Fruit fly (Drosophila melanogaster) whole organism, prepupa: ENCODE measurements around the gene CG13293.
A peak's percentile ranks its signal among the peaks of the same experiment; 100 is the strongest.

Source experiments
- Blimp-1 ChIP-seq: fragments of 200-800 bp; sonication (Bioruptor generic); optimal IDR thresholded peaks from 3 replicates; lab custom pipeline; 2017; ENCODE audit warnings: missing biosample characterization, missing genetic modification characterization, mild to moderate bottlenecking, moderate library complexity, missing genetic modification reagents
- CG10631 ChIP-seq: fragments of 200-800 bp; sonication (Bioruptor generic); optimal IDR thresholded peaks from 2 replicates; lab custom pipeline; 2016; ENCODE audit warnings: missing biosample characterization, missing genetic modification characterization
- CG11294 ChIP-seq: fragments of 200-800 bp; sonication (Bioruptor generic); IDR thresholded peaks from 2 replicates; pipeline ENCODE4 v1.3.6; 2022; ENCODE audit warnings: missing biosample characterization, missing genetic modification characterization
- CG11762 ChIP-seq: fragments of 200-800 bp; sonication (Bioruptor generic); optimal IDR thresholded peaks from 3 replicates; lab custom pipeline; 2016; ENCODE audit warnings: missing biosample characterization, missing genetic modification characterization; ENCODE audit not compliant: insufficient read depth
- CG16779 ChIP-seq: fragments of 200-800 bp; sonication (Bioruptor generic); optimal IDR thresholded peaks from 3 replicates; lab custom pipeline; 2017; ENCODE audit warnings: missing biosample characterization, mild to moderate bottlenecking, missing genetic modification characterization
- CG3032 ChIP-seq: fragments of 200-800 bp; optimal IDR thresholded peaks from 2 replicates; lab custom pipeline; 2019; ENCODE audit warnings: missing biosample characterization, mild to moderate bottlenecking, missing genetic modification characterization, moderate library complexity
- CG32006 ChIP-seq: fragments of 200-800 bp; sonication (Bioruptor generic); optimal IDR thresholded peaks from 3 replicates; lab custom pipeline; 2017; ENCODE audit warnings: missing biosample characterization, mild to moderate bottlenecking, missing genetic modification characterization
- CG34406 ChIP-seq: fragments of 200-800 bp; sonication (Bioruptor generic); optimal IDR thresholded peaks from 3 replicates; lab custom pipeline; 2016; ENCODE audit warnings: missing biosample characterization, missing genetic modification characterization
- CG3919 ChIP-seq: fragments of 200-800 bp; sonication (Bioruptor generic); optimal IDR thresholded peaks from 3 replicates; lab custom pipeline; 2016; ENCODE audit warnings: missing biosample characterization, missing genetic modification characterization
- CG4318 ChIP-seq: fragments of 200-800 bp; sonication (Bioruptor generic); optimal IDR thresholded peaks from 3 replicates; lab custom pipeline; 2017; ENCODE audit warnings: missing biosample characterization, mild to moderate bottlenecking, missing genetic modification characterization
- CG6163 ChIP-seq: fragments of 200-800 bp; sonication (Bioruptor generic); IDR thresholded peaks from 3 replicates; pipeline ENCODE4 v1.3.6; 2022; ENCODE audit warnings: missing biosample characterization, missing genetic modification characterization
- CG6276 ChIP-seq: fragments of 200-800 bp; sonication (Bioruptor generic); optimal IDR thresholded peaks from 2 replicates; lab custom pipeline; 2017; ENCODE audit warnings: missing biosample characterization, mild to moderate bottlenecking, missing genetic modification characterization
- CG6792 ChIP-seq: fragments of 200-800 bp; sonication (Bioruptor generic); optimal IDR thresholded peaks from 3 replicates; lab custom pipeline; 2016; ENCODE audit warnings: missing biosample characterization, missing genetic modification characterization
- CG6854 ChIP-seq: fragments of 200-800 bp; sonication (Bioruptor generic); optimal IDR thresholded peaks from 2 replicates; lab custom pipeline; 2017; ENCODE audit warnings: missing biosample characterization, mild to moderate bottlenecking, missing genetic modification characterization
- CG7368 ChIP-seq: fragments of 200-800 bp; sonication (Bioruptor generic); optimal IDR thresholded peaks from 3 replicates; lab custom pipeline; 2016; ENCODE audit warnings: missing biosample characterization, missing genetic modification characterization
- CG8119 ChIP-seq: fragments of 200-800 bp; sonication (Bioruptor generic); IDR thresholded peaks from 3 replicates; pipeline ENCODE4 v1.3.6; 2022; ENCODE audit warnings: missing biosample characterization, missing genetic modification characterization
- CG8319 ChIP-seq: fragments of 200-800 bp; sonication (Bioruptor generic); optimal IDR thresholded peaks from 3 replicates; lab custom pipeline; 2016; ENCODE audit warnings: missing biosample characterization, missing genetic modification characterization
- CG8632 ChIP-seq: fragments of 200-800 bp; sonication (Bioruptor generic); optimal IDR thresholded peaks from 3 replicates; lab custom pipeline; 2016; ENCODE audit warnings: missing biosample characterization, missing genetic modification characterization
- Eip78C ChIP-seq: fragments of 200-800 bp; sonication (Bioruptor generic); peaks from one replicate; lab custom pipeline; 2016; ENCODE audit warnings: missing biosample characterization, missing genetic modification characterization
- Eip93F ChIP-seq: fragments of 200-800 bp; sonication (Bioruptor generic); optimal IDR thresholded peaks from 2 replicates; lab custom pipeline; 2016; ENCODE audit warnings: missing biosample characterization, mild to moderate bottlenecking, missing genetic modification characterization
- Ets21C ChIP-seq: fragments of 200-800 bp; sonication (Bioruptor generic); optimal IDR thresholded peaks from 3 replicates; lab custom pipeline; 2016; ENCODE audit warnings: missing biosample characterization, missing genetic modification characterization
- Ets96B ChIP-seq: fragments of 200-800 bp; optimal IDR thresholded peaks from 2 replicates; lab custom pipeline; 2019; ENCODE audit warnings: missing biosample characterization, mild to moderate bottlenecking, missing genetic modification characterization, moderate library complexity
- Gug ChIP-seq: fragments of 200-800 bp; sonication (Bioruptor generic); IDR thresholded peaks from 2 replicates; pipeline ENCODE4 v1.3.6; 2022; ENCODE audit warnings: missing biosample characterization, missing genetic modification characterization
- Hr38 ChIP-seq: sonication (Bioruptor generic); optimal IDR thresholded peaks from 2 replicates; lab custom pipeline; 2016; ENCODE audit warnings: missing biosample characterization, missing genetic modification characterization
- Hr39 ChIP-seq: fragments of 200-800 bp; sonication (Bioruptor generic); optimal IDR thresholded peaks from 2 replicates; lab custom pipeline; 2016; ENCODE audit warnings: missing biosample characterization, missing genetic modification characterization
- Hr4 ChIP-seq: fragments of 200-800 bp; sonication (Bioruptor generic); optimal IDR thresholded peaks from 3 replicates; lab custom pipeline; 2016; ENCODE audit warnings: missing biosample characterization, missing genetic modification characterization
- Lpt ChIP-seq: fragments of 200-800 bp; sonication (Bioruptor generic); optimal IDR thresholded peaks from 3 replicates; lab custom pipeline; 2016; ENCODE audit warnings: missing biosample characterization, missing genetic modification characterization
- Met ChIP-seq: fragments of 200-800 bp; sonication (Bioruptor generic); optimal IDR thresholded peaks from 3 replicates; lab custom pipeline; 2016; ENCODE audit warnings: missing biosample characterization, missing genetic modification characterization
- OdsH ChIP-seq: fragments of 200-800 bp; sonication (Bioruptor generic); optimal IDR thresholded peaks from 3 replicates; lab custom pipeline; 2016; ENCODE audit warnings: missing biosample characterization, missing genetic modification characterization
- Smox ChIP-seq: fragments of 200-800 bp; sonication (Bioruptor generic); optimal IDR thresholded peaks from 3 replicates; lab custom pipeline; 2016; ENCODE audit warnings: missing biosample characterization, missing genetic modification characterization
- Sox102F ChIP-seq: fragments of 200-800 bp; sonication (Bioruptor generic); optimal IDR thresholded peaks from 2 replicates; lab custom pipeline; 2016; ENCODE audit warnings: missing biosample characterization, mild to moderate bottlenecking, missing genetic modification characterization
- Sox14 ChIP-seq: fragments of 200-800 bp; sonication (Bioruptor generic); optimal IDR thresholded peaks from 3 replicates; lab custom pipeline; 2016; ENCODE audit warnings: missing biosample characterization, missing genetic modification characterization
- Sox15 ChIP-seq: fragments of 200-800 bp; sonication (Bioruptor generic); optimal IDR thresholded peaks from 3 replicates; lab custom pipeline; 2016; ENCODE audit warnings: missing biosample characterization, missing genetic modification characterization
- achi ChIP-seq: fragments of 200-800 bp; sonication (Bioruptor generic); optimal IDR thresholded peaks from 3 replicates; lab custom pipeline; 2016; ENCODE audit warnings: missing biosample characterization, missing genetic modification characterization
- acj6 ChIP-seq: fragments of 200-800 bp; sonication (Bioruptor generic); optimal IDR thresholded peaks from 3 replicates; lab custom pipeline; 2016; ENCODE audit warnings: missing biosample characterization, missing genetic modification characterization
- cyc ChIP-seq: fragments of 200-800 bp; sonication (Bioruptor generic); optimal IDR thresholded peaks from 3 replicates; lab custom pipeline; 2016; ENCODE audit warnings: missing biosample characterization, missing genetic modification characterization
- dac ChIP-seq: fragments of 200-800 bp; sonication (Bioruptor generic); optimal IDR thresholded peaks from 2 replicates; lab custom pipeline; 2017; ENCODE audit warnings: missing biosample characterization, mild to moderate bottlenecking, missing genetic modification characterization
- dsx ChIP-seq: fragments of 200-800 bp; optimal IDR thresholded peaks from 3 replicates; lab custom pipeline; 2019; ENCODE audit warnings: missing biosample characterization, mild to moderate bottlenecking, missing genetic modification characterization, moderate library complexity; ENCODE audit not compliant: poor library complexity, severe bottlenecking
- eg ChIP-seq: fragments of 200-800 bp; sonication (Bioruptor generic); IDR thresholded peaks from 3 replicates; pipeline ENCODE4 v1.3.6; 2022; ENCODE audit warnings: missing biosample characterization, missing genetic modification characterization
- esn ChIP-seq: fragments of 200-800 bp; sonication (Bioruptor generic); optimal IDR thresholded peaks from 2 replicates; lab custom pipeline; 2016; ENCODE audit warnings: missing biosample characterization, mild to moderate bottlenecking, missing genetic modification characterization, moderate library complexity
- fd59A ChIP-seq: fragments of 200-800 bp; sonication (Bioruptor generic); optimal IDR thresholded peaks from 2 replicates; lab custom pipeline; 2017; ENCODE audit warnings: missing biosample characterization, mild to moderate bottlenecking, missing genetic modification characterization, missing genetic modification reagents
- fd85E ChIP-seq: fragments of 200-800 bp; sonication (Bioruptor generic); optimal IDR thresholded peaks from 3 replicates; lab custom pipeline; 2016; ENCODE audit warnings: missing biosample characterization, missing genetic modification characterization
- fkh ChIP-seq: fragments of 200-800 bp; sonication (Bioruptor generic); optimal IDR thresholded peaks from 3 replicates; lab custom pipeline; 2017; ENCODE audit warnings: missing biosample characterization, mild to moderate bottlenecking, missing genetic modification characterization, moderate library complexity
- lz ChIP-seq: fragments of 200-800 bp; sonication (Bioruptor generic); optimal IDR thresholded peaks from 3 replicates; lab custom pipeline; 2016; ENCODE audit warnings: missing biosample characterization, missing genetic modification characterization
- ss ChIP-seq, 2 experiments: fragments of 200-800 bp; sonication (Bioruptor generic); optimal IDR thresholded peaks; 2 replicates in 1 of 2; 3 replicates in 1 of 2; lab custom pipeline; 2017 to 2018; ENCODE audit warnings: mild to moderate bottlenecking in 2 of 2, missing biosample characterization in 2 of 2, missing genetic modification characterization in 2 of 2, moderate library complexity in 1 of 2
- svp ChIP-seq: fragments of 200-800 bp; sonication (Bioruptor generic); peaks from one replicate; lab custom pipeline; 2016; ENCODE audit warnings: missing biosample characterization, missing genetic modification characterization
- vri ChIP-seq: fragments of 200-800 bp; sonication (Bioruptor generic); optimal IDR thresholded peaks from 3 replicates; lab custom pipeline; 2016; ENCODE audit warnings: missing biosample characterization, mild to moderate bottlenecking, missing genetic modification characterization

CG13293 gene

DNA sequence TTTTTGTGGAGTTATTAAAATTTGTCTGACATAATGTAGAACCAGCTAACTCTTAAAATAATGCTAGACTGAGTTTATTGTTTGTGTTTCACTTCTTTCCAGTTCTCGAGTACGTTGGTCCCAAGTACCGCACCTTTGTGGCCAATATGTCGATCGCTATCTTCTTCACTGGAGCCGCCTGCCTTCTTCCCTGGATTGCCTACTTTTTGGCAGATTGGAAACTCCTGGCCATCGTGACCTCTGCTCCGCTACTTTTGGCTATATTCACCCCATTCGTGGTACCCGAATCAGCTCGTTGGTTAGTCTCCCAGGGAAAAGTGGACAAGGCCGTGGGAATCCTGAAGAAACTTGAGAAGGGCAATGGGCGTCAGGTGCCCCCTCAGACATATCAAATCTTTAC, 12.6 kb upstream of the CG13293 start:
- TF ChIP-seq Hr4 (GFP tag; lab: Kevin White, UChicago) (no peak), CG34406 (GFP tag; lab: Kevin White, UChicago) (no peak), Hr38 (GFP tag; lab: Kevin White, UChicago) (no peak), CG10631 (no peak), acj6 (GFP tag; lab: Kevin White, UChicago) (no peak), CG11762 (GFP tag; lab: Kevin White, UChicago) (no peak), CG7368 (GFP tag; lab: Kevin White, UChicago) (no peak), fd85E (GFP tag; lab: Kevin White, UChicago) (no peak), Smox (no peak), CG3919 (GFP tag; lab: Kevin White, UChicago) (no peak), Hr39 (GFP tag; lab: Kevin White, UChicago) (no peak), dsx (GFP tag; lab: Kevin White, UChicago) (no peak), fkh (no peak), CG8119 (GFP tag; lab: Robert Waterston, UW) (no peak), Ets96B (tag; lab: Kevin White, UChicago) (no peak), CG6792 (no peak), CG4318 (GFP tag; lab: Kevin White, UChicago) (no peak), dac (no peak)

dm6 chr3L:6071454-6072189, 11.1 kb upstream of the CG13293 start, which contains the start of gene CG6602:
Gene CG6602 (plus strand): TSS chr3L:6072139.
- peak; percentile 43 for TF ChIP-seq CG8319 (GFP tag; lab: Kevin White, UChicago)
- peak; percentile 44 for TF ChIP-seq Met (GFP tag; lab: Kevin White, UChicago)
- peak; percentile 53 for TF ChIP-seq esn (GFP tag; lab: Kevin White, UChicago)
- peak; percentile 59 for TF ChIP-seq OdsH (GFP tag; lab: Kevin White, UChicago)
- TF ChIP-seq Hr4 (GFP tag; lab: Kevin White, UChicago), result no peak
- TF ChIP-seq Sox14 (GFP tag; lab: Kevin White, UChicago), result no peak
- TF ChIP-seq dsx (GFP tag; lab: Kevin White, UChicago), result no peak
- no peak for TF ChIP-seq Ets96B (tag; lab: Kevin White, UChicago)
- no peak for TF ChIP-seq Eip93F
- TF ChIP-seq fd59A (GFP tag; lab: Kevin White, UChicago), result no peak
- peak; percentile 50; the same call in 2 of the 3 replicates for TF ChIP-seq eg (GFP tag; lab: Robert Waterston, UW)
- no peak for TF ChIP-seq Lpt (GFP tag; lab: Kevin White, UChicago)
- peak; percentile 73 for TF ChIP-seq cyc (GFP tag; lab: Kevin White, UChicago)
- TF ChIP-seq CG10631, result peak; percentile 6
- peak; percentile 31 for TF ChIP-seq Blimp-1 (GFP tag; lab: Kevin White, UChicago)
- TF ChIP-seq CG8119 (GFP tag; lab: Robert Waterston, UW), result no peak
- peak; percentile 40 for TF ChIP-seq acj6 (GFP tag; lab: Kevin White, UChicago)
- no peak for TF ChIP-seq CG6276
- TF ChIP-seq CG7368 (GFP tag; lab: Kevin White, UChicago), result peak; percentile 13
- no peak; the same call in 1 of the 2 replicates for TF ChIP-seq Gug (GFP tag; lab: Robert Waterston, UW)
- TF ChIP-seq CG6854, result peak; percentile 21
- TF ChIP-seq dac, result no peak
- no peak for TF ChIP-seq ss (GFP tag; optimal IDR thresholded peaks at IDR 0.05; lab: Kevin White, UChicago)
- TF ChIP-seq lz (GFP tag; lab: Kevin White, UChicago), result peak; percentile 68
- no peak for TF ChIP-seq Sox102F (GFP tag; lab: Kevin White, UChicago)
- peak; percentile 5 for TF ChIP-seq vri
- no peak for TF ChIP-seq fd85E (GFP tag; lab: Kevin White, UChicago)
- TF ChIP-seq Smox, result no peak
- TF ChIP-seq svp, result no peak
- TF ChIP-seq CG3032, result no peak
- no peak for TF ChIP-seq CG11294
- peak; percentile 65 for TF ChIP-seq Hr39 (GFP tag; lab: Kevin White, UChicago)
- no peak for TF ChIP-seq CG8632 (GFP tag; lab: Kevin White, UChicago)
- no peak for TF ChIP-seq CG32006 (GFP tag; lab: Kevin White, UChicago)
- peak; percentile 25 for TF ChIP-seq achi (GFP tag; lab: Kevin White, UChicago)
- peak; percentile 41 for TF ChIP-seq Sox15 (GFP tag; lab: Kevin White, UChicago)
- TF ChIP-seq Hr38 (GFP tag; lab: Kevin White, UChicago), result no peak
- TF ChIP-seq Ets21C, result no peak
- TF ChIP-seq CG4318 (GFP tag; lab: Kevin White, UChicago), result no peak
- peak; percentile 58 for TF ChIP-seq CG3919 (GFP tag; lab: Kevin White, UChicago)
- peak; percentile 68 for TF ChIP-seq Eip78C (GFP tag; lab: Kevin White, UChicago)
- TF ChIP-seq CG6163 (GFP tag; lab: Robert Waterston, UW), result peak; percentile 70
- TF ChIP-seq CG16779, result no peak
